Fruit fly (Drosophila melanogaster): ENCODE measurements around the gene CG31688.

Gene CG31688

DNA sequence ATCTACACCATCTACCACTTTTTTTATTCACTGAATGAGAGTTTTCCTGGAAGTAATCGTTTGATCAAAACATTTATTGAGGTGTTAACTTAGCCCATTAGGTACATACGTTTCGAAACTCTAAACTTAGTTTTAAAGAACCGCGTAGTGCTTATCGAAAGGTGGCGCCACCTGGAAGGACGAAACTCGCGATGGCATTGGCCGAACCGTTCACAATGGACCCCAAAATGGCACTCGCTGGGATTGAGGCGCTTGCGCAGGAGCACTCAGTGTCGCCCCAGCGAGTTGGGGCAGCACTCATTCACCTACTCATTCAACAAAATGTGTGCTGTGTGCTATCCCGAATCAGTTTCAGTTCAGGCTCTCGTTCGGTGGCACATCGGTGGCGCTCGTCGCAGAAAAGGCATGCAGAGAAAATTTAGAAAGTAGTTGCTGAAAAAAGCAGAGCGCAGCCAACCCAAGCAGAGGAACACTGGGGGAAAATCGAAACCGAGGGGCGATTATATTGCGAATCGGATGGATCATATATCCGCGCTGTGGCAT lies at the start of gene CG31688:
CG31688 (plus strand) TSS at position 346 of the 543 bp plus-strand sequence.
- TF ChIP-seq toe (GFP tag; optimal IDR thresholded peaks at IDR 0.05) = no peak
- TF ChIP-seq cic (GFP tag; optimal IDR thresholded peaks at IDR 0.05) = peak; percentile 14

DNA sequence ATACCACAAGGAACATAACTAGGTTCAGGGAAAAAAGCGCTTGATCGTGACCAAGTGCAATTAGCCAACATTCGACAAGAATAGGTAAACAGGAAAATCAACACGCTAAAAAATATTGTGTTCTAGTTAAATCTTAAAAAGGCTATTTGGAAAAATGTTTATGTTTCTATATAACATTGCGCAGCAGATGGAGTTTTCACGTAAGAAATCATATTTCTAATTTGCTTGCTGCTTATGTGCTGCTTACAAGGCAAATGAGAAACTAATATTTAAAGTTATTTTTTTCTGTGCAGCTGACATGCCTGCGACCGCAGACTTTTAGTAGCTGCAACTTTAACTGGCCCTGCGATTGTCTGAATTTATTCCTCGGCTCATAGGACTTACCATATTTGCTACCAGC lies 44.7 kb upstream of the CG31688 start:
- no peak for TF ChIP-seq CG14711 (tag; optimal IDR thresholded peaks at IDR 0.05)
- no peak for TF ChIP-seq CG1620 (GFP tag; optimal IDR thresholded peaks at IDR 0.05)
- TF ChIP-seq Mnt (GFP tag; optimal IDR thresholded peaks at IDR 0.05) = no peak
- no peak for TF ChIP-seq cnc (optimal IDR thresholded peaks at IDR 0.05)
- no peak for TF ChIP-seq CG33017 (tag; optimal IDR thresholded peaks at IDR 0.05)
- no peak for TF ChIP-seq Clk (GFP tag; optimal IDR thresholded peaks at IDR 0.05)
- TF ChIP-seq Hr96 (GFP tag; optimal IDR thresholded peaks at IDR 0.05) = no peak
- TF ChIP-seq bab1 (GFP tag; optimal IDR thresholded peaks at IDR 0.05) = no peak
- TF ChIP-seq toe (GFP tag; optimal IDR thresholded peaks at IDR 0.05) = no peak
- no peak for TF ChIP-seq CG7045 (GFP tag; optimal IDR thresholded peaks at IDR 0.05)
- no peak for TF ChIP-seq cic (GFP tag; optimal IDR thresholded peaks at IDR 0.05)
- TF ChIP-seq tj (GFP tag; optimal IDR thresholded peaks at IDR 0.05) = no peak
- no peak for TF ChIP-seq CG5204 (GFP tag; optimal IDR thresholded peaks at IDR 0.05)
- TF ChIP-seq CG11617 (GFP tag; optimal IDR thresholded peaks at IDR 0.05) = no peak
- TF ChIP-seq CG12768 (GFP tag; optimal IDR thresholded peaks at IDR 0.05) = no peak
- no peak for TF ChIP-seq kay (GFP tag; ENCODE audit: borderline replicate concordance)
- TF ChIP-seq ovo (GFP tag; optimal IDR thresholded peaks at IDR 0.05) = no peak
- no peak for TF ChIP-seq Crg-1 (GFP tag; optimal IDR thresholded peaks at IDR 0.05)
- TF ChIP-seq CG7101 (tag; optimal IDR thresholded peaks at IDR 0.05) = no peak

DNA sequence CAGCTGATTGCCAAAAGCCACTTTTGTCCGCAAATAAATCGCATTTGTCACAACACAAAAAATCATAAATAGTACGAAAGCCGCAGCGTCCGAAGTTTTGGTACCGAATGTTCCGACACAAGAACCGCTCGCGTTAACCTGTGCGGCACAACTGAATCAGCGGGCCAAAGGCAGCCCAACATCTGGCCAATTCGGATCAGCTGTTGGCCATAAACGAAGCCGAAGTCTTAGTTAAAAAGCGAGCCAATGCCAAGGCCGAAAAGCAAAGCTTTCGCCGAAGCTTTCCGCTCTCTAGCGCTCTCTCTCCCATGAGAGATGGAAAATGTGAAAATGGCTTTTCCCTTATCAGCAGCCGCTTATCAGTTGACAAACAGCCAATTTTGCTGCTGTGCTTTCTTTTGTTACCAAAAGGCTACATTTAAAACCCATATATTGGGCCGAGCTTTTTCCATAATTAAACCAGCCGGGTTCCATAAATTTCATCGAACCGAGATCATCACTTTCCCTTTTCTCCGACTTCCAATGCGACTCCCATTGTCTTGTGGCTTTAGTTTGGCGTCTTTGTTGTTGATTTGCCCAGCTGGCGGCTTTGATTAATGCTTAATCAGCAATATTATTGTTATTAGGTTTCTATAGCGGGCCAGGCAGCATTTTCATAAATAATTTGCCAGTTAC lies 43.7 kb upstream of the CG31688 start, which contains the start of gene CG16798:
CG16798 (minus strand) TSS at position 216 of the 675 bp plus-strand sequence.
- TF ChIP-seq Mnt (GFP tag; optimal IDR thresholded peaks at IDR 0.05) = no peak
- peak; percentile 18 for TF ChIP-seq tj (GFP tag; optimal IDR thresholded peaks at IDR 0.05)

DNA sequence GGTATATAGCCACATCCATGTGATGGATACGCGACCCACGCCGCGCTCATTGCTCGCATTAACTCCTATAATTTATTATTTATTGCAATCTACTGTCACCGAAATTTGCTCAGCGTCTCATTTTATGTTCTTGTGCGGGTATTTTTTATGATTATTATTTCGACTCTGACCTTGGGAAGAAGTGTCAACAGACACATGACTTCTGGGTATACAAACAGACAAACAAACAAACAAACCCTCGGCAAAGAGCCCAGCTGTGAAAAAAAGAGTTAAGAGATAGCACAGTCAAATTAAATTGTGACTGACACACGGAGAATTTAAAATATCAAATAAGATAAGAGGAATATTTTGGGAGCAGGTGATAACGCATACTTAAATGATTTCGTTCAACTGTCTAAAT lies 36.0 kb upstream of the CG31688 start:
- TF ChIP-seq CG1620 (GFP tag; optimal IDR thresholded peaks at IDR 0.05) (no peak), toe (GFP tag; optimal IDR thresholded peaks at IDR 0.05) (no peak), Mnt (GFP tag; optimal IDR thresholded peaks at IDR 0.05) (no peak), CG7045 (GFP tag; optimal IDR thresholded peaks at IDR 0.05) (no peak), CG11617 (GFP tag; optimal IDR thresholded peaks at IDR 0.05) (no peak), CG7101 (tag; optimal IDR thresholded peaks at IDR 0.05) (no peak), pad (GFP tag; optimal IDR thresholded peaks at IDR 0.05) (no peak), CG5204 (GFP tag; optimal IDR thresholded peaks at IDR 0.05) (no peak), cnc (optimal IDR thresholded peaks at IDR 0.05) (no peak), Hr96 (GFP tag; optimal IDR thresholded peaks at IDR 0.05) (no peak), CG14711 (tag; optimal IDR thresholded peaks at IDR 0.05) (no peak), Clk (GFP tag; optimal IDR thresholded peaks at IDR 0.05) (no peak), kay (GFP tag; ENCODE audit: borderline replicate concordance) (no peak), ovo (GFP tag; optimal IDR thresholded peaks at IDR 0.05) (no peak), CG33017 (tag; optimal IDR thresholded peaks at IDR 0.05) (no peak), Crg-1 (GFP tag; optimal IDR thresholded peaks at IDR 0.05) (no peak), tj (GFP tag; optimal IDR thresholded peaks at IDR 0.05) (no peak), CG12768 (GFP tag; optimal IDR thresholded peaks at IDR 0.05) (no peak), bab1 (GFP tag; optimal IDR thresholded peaks at IDR 0.05) (no peak)

DNA sequence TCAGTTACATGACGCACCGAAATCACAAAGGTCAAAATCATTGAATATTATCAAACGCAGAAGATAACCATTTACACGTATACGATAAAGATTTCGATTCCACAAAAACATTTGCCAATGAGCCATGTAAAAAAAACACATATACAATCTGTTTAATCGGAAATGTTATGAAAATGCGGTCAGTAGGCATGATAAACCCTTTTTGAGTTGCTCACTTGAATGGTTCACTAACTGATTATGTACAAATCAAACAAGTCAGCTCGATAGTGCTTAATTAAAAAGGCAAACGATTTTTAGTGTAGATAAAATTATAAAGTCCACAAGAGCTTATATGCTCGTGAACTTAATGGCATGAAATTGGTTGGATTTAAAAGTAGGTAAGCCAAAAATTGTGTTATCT lies 29.0 kb upstream of the CG31688 start:
- TF ChIP-seq CG1620 (GFP tag; optimal IDR thresholded peaks at IDR 0.05) (no peak), CG7101 (tag; optimal IDR thresholded peaks at IDR 0.05) (no peak), cic (GFP tag; optimal IDR thresholded peaks at IDR 0.05) (no peak), Hr96 (GFP tag; optimal IDR thresholded peaks at IDR 0.05) (no peak), CG7045 (GFP tag; optimal IDR thresholded peaks at IDR 0.05) (no peak), bab1 (GFP tag; optimal IDR thresholded peaks at IDR 0.05) (no peak), kay (GFP tag; ENCODE audit: borderline replicate concordance) (no peak), toe (GFP tag; optimal IDR thresholded peaks at IDR 0.05) (no peak), CG14711 (tag; optimal IDR thresholded peaks at IDR 0.05) (no peak), CG33017 (tag; optimal IDR thresholded peaks at IDR 0.05) (no peak), pad (GFP tag; optimal IDR thresholded peaks at IDR 0.05) (no peak), tj (GFP tag; optimal IDR thresholded peaks at IDR 0.05) (no peak), CG12768 (GFP tag; optimal IDR thresholded peaks at IDR 0.05) (no peak)

DNA sequence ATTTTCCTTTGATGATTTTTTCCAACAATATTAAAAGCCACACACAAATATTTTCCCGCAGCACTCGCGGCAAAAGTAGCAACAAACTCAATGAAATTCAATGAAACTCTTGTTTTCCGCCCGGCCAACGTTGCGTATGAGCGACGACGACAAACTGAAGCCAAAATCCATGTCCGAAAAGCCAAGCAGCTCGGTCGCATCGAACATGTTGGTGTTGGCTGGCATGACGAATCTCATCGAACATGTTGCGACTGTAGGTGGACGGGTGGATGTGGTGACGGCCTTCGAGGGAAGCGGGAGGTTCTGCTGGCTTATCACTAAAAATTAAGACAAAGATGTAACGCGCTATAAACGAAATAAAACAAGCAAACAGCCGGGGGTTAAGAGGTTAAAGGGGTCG lies 26.8 kb upstream of the CG31688 start:
- TF ChIP-seq CG33017 (tag; optimal IDR thresholded peaks at IDR 0.05) (no peak), kay (GFP tag; ENCODE audit: borderline replicate concordance) (no peak), cic (GFP tag; optimal IDR thresholded peaks at IDR 0.05) (no peak), Crg-1 (GFP tag; optimal IDR thresholded peaks at IDR 0.05) (no peak), CG5204 (GFP tag; optimal IDR thresholded peaks at IDR 0.05) (no peak), CG12768 (GFP tag; optimal IDR thresholded peaks at IDR 0.05) (no peak), CG7045 (GFP tag; optimal IDR thresholded peaks at IDR 0.05) (no peak), pad (GFP tag; optimal IDR thresholded peaks at IDR 0.05) (no peak), cnc (optimal IDR thresholded peaks at IDR 0.05) (no peak), CG14711 (tag; optimal IDR thresholded peaks at IDR 0.05) (no peak), bab1 (GFP tag; optimal IDR thresholded peaks at IDR 0.05) (no peak), CG11617 (GFP tag; optimal IDR thresholded peaks at IDR 0.05) (no peak), CG1620 (GFP tag; optimal IDR thresholded peaks at IDR 0.05) (no peak), tj (GFP tag; optimal IDR thresholded peaks at IDR 0.05) (no peak), Mnt (GFP tag; optimal IDR thresholded peaks at IDR 0.05) (no peak), ovo (GFP tag; optimal IDR thresholded peaks at IDR 0.05) (no peak)
